Fruit fly (Drosophila melanogaster) whole organism, embryonic: ENCODE results near the gene CG8051.

ENCODE experiments used
- Awh ChIP-seq: fragments of 200-800 bp; sonication (Bioruptor generic); IDR thresholded peaks from 2 replicates; pipeline ENCODE4, ENCODE4 v1.3.6; 2022; ENCODE audit warnings: missing biosample characterization, missing genetic modification characterization
- BEAF-32 ChIP-seq: fragments of 200-800 bp; sonication (Bioruptor generic); optimal IDR thresholded peaks from 3 replicates; lab custom pipeline; 2017; ENCODE audit warnings: missing biosample characterization, missing genetic modification characterization, mild to moderate bottlenecking, moderate library complexity, missing genetic modification reagents
- BtbVII ChIP-seq: fragments of 200-800 bp; sonication (Bioruptor generic); optimal IDR thresholded peaks from 3 replicates; lab custom pipeline; 2017; ENCODE audit warnings: missing biosample characterization, mild to moderate bottlenecking, missing genetic modification characterization
- C15 ChIP-seq: fragments of 200-800 bp; sonication (Bioruptor generic); IDR thresholded peaks from 3 replicates; pipeline ENCODE4 v1.3.6; 2022; ENCODE audit warnings: missing biosample characterization, missing genetic modification characterization
- CG12155 ChIP-seq: fragments of 200-800 bp; sonication (Bioruptor generic); optimal IDR thresholded peaks from 3 replicates; lab custom pipeline; 2016; ENCODE audit warnings: missing biosample characterization, missing genetic modification characterization
- CG12942 ChIP-seq: fragments of 200-800 bp; sonication (Bioruptor generic); optimal IDR thresholded peaks from 3 replicates; lab custom pipeline; 2016; ENCODE audit warnings: missing biosample characterization, missing genetic modification characterization
- CG13624 ChIP-seq: fragments of 200-800 bp; sonication (Bioruptor generic); optimal IDR thresholded peaks from 2 replicates; lab custom pipeline; 2016; ENCODE audit warnings: missing biosample characterization, missing genetic modification characterization
- CG1602 ChIP-seq: fragments of 200-800 bp; sonication (Bioruptor generic); optimal IDR thresholded peaks from 3 replicates; lab custom pipeline; 2016; ENCODE audit warnings: missing biosample characterization, missing genetic modification characterization
- CG1603 ChIP-seq: fragments of 200-800 bp; sonication (Bioruptor generic); optimal IDR thresholded peaks from 2 replicates; lab custom pipeline; 2019; ENCODE audit warnings: missing biosample characterization, mild to moderate bottlenecking, missing genetic modification characterization, moderate library complexity
- CG16815 ChIP-seq: fragments of 200-800 bp; sonication (Bioruptor generic); optimal IDR thresholded peaks from 3 replicates; lab custom pipeline; 2017; ENCODE audit warnings: missing biosample characterization, mild to moderate bottlenecking, missing genetic modification characterization
- CG16863 ChIP-seq: fragments of 200-800 bp; sonication (Bioruptor generic); optimal IDR thresholded peaks from 3 replicates; lab custom pipeline; 2016; ENCODE audit warnings: missing biosample characterization, missing genetic modification characterization
- CG17359 ChIP-seq: fragments of 200-800 bp; sonication (Bioruptor generic); optimal IDR thresholded peaks from 3 replicates; lab custom pipeline; 2018; ENCODE audit warnings: missing biosample characterization, mild to moderate bottlenecking, missing genetic modification characterization, moderate library complexity
- CG31365 ChIP-seq: fragments of 200-800 bp; sonication (Bioruptor generic); optimal IDR thresholded peaks from 2 replicates; lab custom pipeline; 2018; ENCODE audit warnings: missing biosample characterization, mild to moderate bottlenecking, missing genetic modification characterization
- CG3995 ChIP-seq: fragments of 200-800 bp; sonication (Bioruptor generic); optimal IDR thresholded peaks from 3 replicates; lab custom pipeline; 2016; ENCODE audit warnings: missing biosample characterization, missing genetic modification characterization
- CG4617 ChIP-seq: fragments of 200-800 bp; sonication (Bioruptor generic); optimal IDR thresholded peaks from 3 replicates; lab custom pipeline; 2016; ENCODE audit warnings: missing biosample characterization, missing genetic modification characterization, borderline replicate concordance
- CG4820 ChIP-seq: fragments of 200-800 bp; sonication (Bioruptor generic); optimal IDR thresholded peaks from 3 replicates; lab custom pipeline; 2016; ENCODE audit warnings: missing biosample characterization, missing genetic modification characterization
- CG6689 ChIP-seq: fragments of 200-800 bp; sonication (Bioruptor generic); IDR thresholded peaks from 2 replicates; pipeline ENCODE4 v1.3.6; 2022; ENCODE audit warnings: missing biosample characterization, missing genetic modification characterization
- CG6765 ChIP-seq: fragments of 200-800 bp; sonication (Bioruptor generic); optimal IDR thresholded peaks from 3 replicates; lab custom pipeline; 2017; ENCODE audit warnings: missing biosample characterization, mild to moderate bottlenecking, missing genetic modification characterization
- CG8089 ChIP-seq: fragments of 200-800 bp; sonication (Bioruptor generic); optimal IDR thresholded peaks from 3 replicates; lab custom pipeline; 2016; ENCODE audit warnings: missing biosample characterization, missing genetic modification characterization
- CG8924 ChIP-seq: fragments of 200-800 bp; optimal IDR thresholded peaks from 3 replicates; lab custom pipeline; 2019; ENCODE audit warnings: missing biosample characterization, mild to moderate bottlenecking, missing genetic modification characterization, moderate library complexity
- CG8944 ChIP-seq: fragments of 200-800 bp; sonication (Bioruptor generic); optimal IDR thresholded peaks from 3 replicates; lab custom pipeline; 2016; ENCODE audit warnings: missing biosample characterization, missing genetic modification characterization
- CG9437 ChIP-seq: fragments of 200-800 bp; sonication (Bioruptor generic); optimal IDR thresholded peaks from 2 replicates; lab custom pipeline; 2018; ENCODE audit warnings: missing biosample characterization, mild to moderate bottlenecking, missing genetic modification characterization
- CG9932 ChIP-seq: fragments of 200-800 bp; sonication (Bioruptor generic); IDR thresholded peaks from 2 replicates; pipeline ENCODE4 v1.3.6; 2022; ENCODE audit warnings: missing biosample characterization, missing genetic modification characterization
- CkIIα-i1 ChIP-seq: fragments of 200-800 bp; sonication (Bioruptor generic); IDR thresholded peaks from 2 replicates; pipeline ENCODE4 v1.3.6; 2022; ENCODE audit warnings: missing biosample characterization, missing genetic modification characterization
- D19A ChIP-seq: fragments of 200-800 bp; optimal IDR thresholded peaks from 3 replicates; lab custom pipeline; 2019; ENCODE audit warnings: missing biosample characterization, mild to moderate bottlenecking, missing genetic modification characterization, moderate library complexity
- Dip2 ChIP-seq: fragments of 200-800 bp; sonication (Bioruptor generic); IDR thresholded peaks from 2 replicates; pipeline ENCODE4 v1.3.6; 2022; ENCODE audit warnings: missing biosample characterization, missing genetic modification characterization
- Dip3 ChIP-seq: fragments of 200-800 bp; sonication (Bioruptor generic); optimal IDR thresholded peaks from 3 replicates; lab custom pipeline; 2016; ENCODE audit warnings: missing biosample characterization, missing genetic modification characterization
- Dp ChIP-seq: fragments of 200-800 bp; sonication (Bioruptor generic); optimal IDR thresholded peaks from 2 replicates; lab custom pipeline; 2018; ENCODE audit warnings: missing biosample characterization, mild to moderate bottlenecking, missing genetic modification characterization, moderate library complexity
- E2f1 ChIP-seq: fragments of 200-800 bp; sonication (Bioruptor generic); IDR thresholded peaks from 2 replicates; pipeline ENCODE4 v1.3.6; 2022; ENCODE audit warnings: missing biosample characterization, missing genetic modification characterization
- ERR ChIP-seq: fragments of 200-800 bp; sonication (Bioruptor generic); optimal IDR thresholded peaks from 2 replicates; lab custom pipeline; 2016; ENCODE audit warnings: missing biosample characterization, missing genetic modification characterization
- Fer1 ChIP-seq: fragments of 200-800 bp; sonication (Bioruptor generic); optimal IDR thresholded peaks from 2 replicates; lab custom pipeline; 2017; ENCODE audit warnings: missing biosample characterization, mild to moderate bottlenecking, missing genetic modification characterization
- Hsf ChIP-seq: fragments of 200-800 bp; sonication (Bioruptor generic); optimal IDR thresholded peaks from 3 replicates; lab custom pipeline; 2016; ENCODE audit warnings: missing biosample characterization, missing genetic modification characterization
- Lpt ChIP-seq: fragments of >200 bp; optimal IDR thresholded peaks from 2 replicates; lab custom pipeline; 2018; ENCODE audit warnings: missing biosample characterization, missing genetic modification characterization
- Mad ChIP-seq: fragments of 200-800 bp; sonication (Bioruptor generic); optimal IDR thresholded peaks from 2 replicates; lab custom pipeline; 2016; ENCODE audit warnings: missing biosample characterization, missing genetic modification characterization
- Neu2 ChIP-seq: fragments of 200-800 bp; sonication (Bioruptor generic); optimal IDR thresholded peaks from 3 replicates; lab custom pipeline; 2016; ENCODE audit warnings: missing biosample characterization, missing genetic modification characterization, borderline replicate concordance
- Poxn ChIP-seq: fragments of 200-800 bp; sonication (Bioruptor generic); IDR thresholded peaks from 2 replicates; pipeline ENCODE4 v1.3.6; 2022; ENCODE audit warnings: missing biosample characterization, missing genetic modification characterization
- Sry-δ ChIP-seq: fragments of 200-800 bp; sonication (Bioruptor generic); optimal IDR thresholded peaks from 2 replicates; lab custom pipeline; 2016; ENCODE audit warnings: missing biosample characterization, missing genetic modification characterization
- bcd ChIP-seq: fragments of 200-800 bp; sonication (Bioruptor generic); optimal IDR thresholded peaks from 2 replicates; lab custom pipeline; 2017; ENCODE audit warnings: missing biosample characterization, mild to moderate bottlenecking, missing genetic modification characterization
- corto ChIP-seq: fragments of 200-800 bp; sonication (Bioruptor generic); optimal IDR thresholded peaks from 2 replicates; lab custom pipeline; 2016; ENCODE audit warnings: missing biosample characterization, mild to moderate bottlenecking, missing genetic modification characterization, moderate library complexity
- danr ChIP-seq: fragments of 200-800 bp; sonication (Bioruptor generic); IDR thresholded peaks from 2 replicates; pipeline ENCODE4 v1.3.6; 2022; ENCODE audit warnings: missing biosample characterization, missing genetic modification characterization
- fd102C ChIP-seq: fragments of 200-800 bp; sonication (Bioruptor generic); optimal IDR thresholded peaks from 2 replicates; lab custom pipeline; 2018; ENCODE audit warnings: missing biosample characterization, mild to moderate bottlenecking, missing genetic modification characterization, moderate library complexity
- gro ChIP-seq: fragments of 200-800 bp; sonication (Bioruptor generic); optimal IDR thresholded peaks from 2 replicates; lab custom pipeline; 2016; ENCODE audit warnings: missing biosample characterization, missing genetic modification characterization
- her ChIP-seq: fragments of 200-800 bp; sonication (Bioruptor generic); optimal IDR thresholded peaks from 2 replicates; lab custom pipeline; 2016; ENCODE audit warnings: missing biosample characterization, missing genetic modification characterization
- kah ChIP-seq: fragments of 200-800 bp; sonication (Bioruptor generic); optimal IDR thresholded peaks from 2 replicates; lab custom pipeline; 2018; ENCODE audit warnings: missing biosample characterization, mild to moderate bottlenecking, missing genetic modification characterization
- mirr ChIP-seq: fragments of 200-800 bp; sonication (Bioruptor generic); optimal IDR thresholded peaks from 3 replicates; lab custom pipeline; 2018; ENCODE audit warnings: missing biosample characterization, mild to moderate bottlenecking, missing genetic modification characterization
- onecut ChIP-seq: fragments of 200-800 bp; sonication (Bioruptor generic); IDR thresholded peaks from 2 replicates; pipeline ENCODE4 v1.3.6; 2022; ENCODE audit warnings: missing biosample characterization, missing genetic modification characterization
- phol ChIP-seq: fragments of 200-800 bp; sonication (Bioruptor generic); optimal IDR thresholded peaks from 3 replicates; lab custom pipeline; 2018; ENCODE audit warnings: missing biosample characterization, mild to moderate bottlenecking, missing genetic modification characterization, moderate library complexity
- psq ChIP-seq: fragments of 200-800 bp; sonication (Bioruptor generic); optimal IDR thresholded peaks from 2 replicates; lab custom pipeline; 2017; ENCODE audit warnings: missing biosample characterization, missing genetic modification characterization
- stc ChIP-seq: fragments of 200-800 bp; sonication (Bioruptor generic); IDR thresholded peaks from 2 replicates; pipeline ENCODE4 v1.3.6; 2022; ENCODE audit warnings: missing biosample characterization, missing genetic modification characterization
- tgo ChIP-seq: fragments of 200-800 bp; sonication (Bioruptor generic); IDR thresholded peaks from 3 replicates; pipeline ENCODE4 v1.3.6; 2022; ENCODE audit warnings: missing biosample characterization, missing genetic modification characterization
- tx ChIP-seq: fragments of 200-800 bp; sonication (Bioruptor generic); optimal IDR thresholded peaks from 2 replicates; lab custom pipeline; 2016; ENCODE audit warnings: missing biosample characterization, missing genetic modification characterization
- usp ChIP-seq: fragments of >200 bp; optimal IDR thresholded peaks from 2 replicates; lab custom pipeline; 2017; ENCODE audit warnings: missing biosample characterization, missing genetic modification characterization
- z ChIP-seq: fragments of 200-800 bp; sonication (Bioruptor generic); IDR thresholded peaks from 3 replicates; pipeline ENCODE4 v1.3.6; 2022; ENCODE audit warnings: missing biosample characterization, missing genetic modification characterization

The CG8051 gene

DNA sequence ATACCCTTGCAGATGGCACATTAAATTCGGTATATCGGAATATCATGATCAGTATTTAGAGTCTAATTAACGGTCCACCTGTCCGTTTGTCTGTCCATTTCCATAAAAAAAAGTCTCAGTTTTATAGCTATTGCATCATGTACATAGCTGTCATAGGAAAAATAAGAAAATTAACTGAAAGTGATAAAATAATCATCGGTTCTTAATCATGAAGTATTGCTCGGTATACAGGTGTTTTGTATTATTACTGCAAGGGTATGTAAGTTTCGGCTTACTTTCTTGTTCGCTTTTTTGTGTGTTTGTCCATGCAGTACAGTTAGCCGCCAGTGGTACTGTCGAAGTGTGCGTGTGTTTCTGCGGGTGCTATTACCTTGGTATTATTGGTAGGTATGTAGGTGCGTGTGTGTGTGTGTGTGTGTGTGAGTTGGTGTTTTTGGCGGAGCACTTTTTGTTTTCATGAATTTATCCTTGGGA, 46.9 kb upstream of the CG8051 start (continued):
- TF ChIP-seq CG3995 (GFP tag; lab: Kevin White, UChicago) = no peak
- TF ChIP-seq kah (GFP tag; lab: Kevin White, UChicago) = no peak
- peak; percentile 63 for TF ChIP-seq phol
- no peak for TF ChIP-seq CG6765 (GFP tag; lab: Kevin White, UChicago)
- TF ChIP-seq mirr (GFP tag; lab: Kevin White, UChicago) = no peak
- TF ChIP-seq CG6689 (GFP tag; lab: Robert Waterston, UW) = no peak
- no peak for TF ChIP-seq Fer1
- TF ChIP-seq onecut (GFP tag; lab: Robert Waterston, UW) = no peak
- no peak for TF ChIP-seq BtbVII
- TF ChIP-seq corto (GFP tag; lab: Kevin White, UChicago) = peak; percentile 42
- no peak for TF ChIP-seq danr (GFP tag; lab: Robert Waterston, UW)
- no peak for TF ChIP-seq Dp (GFP tag; lab: Kevin White, UChicago)
- TF ChIP-seq CG9932 (GFP tag; lab: Robert Waterston, UW) = no peak
- TF ChIP-seq CG4617 = no peak
- no peak for TF ChIP-seq Poxn (GFP tag; lab: Robert Waterston, UW)
- TF ChIP-seq CkIIα-i1 (GFP tag; lab: Robert Waterston, UW) = no peak
- no peak for TF ChIP-seq fd102C (GFP tag; lab: Kevin White, UChicago)
- TF ChIP-seq ERR = no peak
- no peak for TF ChIP-seq z (GFP tag; lab: Robert Waterston, UW)
- TF ChIP-seq CG1602 (GFP tag; lab: Kevin White, UChicago) = peak; percentile 16
- TF ChIP-seq E2f1 (GFP tag; lab: Robert Waterston, UW) = no peak
- peak; percentile 43 for TF ChIP-seq her (GFP tag; lab: Kevin White, UChicago)
- peak; percentile 25 for TF ChIP-seq CG17359
- peak; percentile 9 for TF ChIP-seq CG8089 (GFP tag; lab: Kevin White, UChicago)
- TF ChIP-seq tgo (GFP tag; lab: Robert Waterston, UW) = 0 out of 3 replicates have a peak, but pooled peaks have one; percentile 23
- TF ChIP-seq Sry-δ (GFP tag; lab: Kevin White, UChicago) = peak; percentile 8
- no peak for TF ChIP-seq CG31365 (tag; lab: Kevin White, UChicago)
- TF ChIP-seq CG8924 (tag; lab: Kevin White, UChicago) = peak; percentile 49
- peak; percentile 99 for TF ChIP-seq D19A (tag; lab: Kevin White, UChicago)
- no peak for TF ChIP-seq usp (GFP tag; lab: Kevin White, UChicago)
- TF ChIP-seq CG8944 = no peak
- TF ChIP-seq Hsf = peak; percentile 41
- no peak for TF ChIP-seq BEAF-32 (GFP tag; lab: Kevin White, UChicago)
- TF ChIP-seq CG12942 = no peak
- peak; percentile 52 for TF ChIP-seq CG1603 (tag; lab: Kevin White, UChicago)
- TF ChIP-seq CG4820 = peak; percentile 12
- TF ChIP-seq tx = no peak
- TF ChIP-seq Neu2 (GFP tag; lab: Kevin White, UChicago) = no peak
- peak; percentile 38 for TF ChIP-seq gro (GFP tag; lab: Kevin White, UChicago)
- peak; percentile 29 for TF ChIP-seq Dip3 (GFP tag; lab: Kevin White, UChicago)
- TF ChIP-seq Awh (GFP tag; lab: Robert Waterston, UW) = no peak
- peak; percentile 40 for TF ChIP-seq CG9437 (GFP tag; lab: Kevin White, UChicago)
- TF ChIP-seq CG16815 (GFP tag; lab: Kevin White, UChicago) = no peak
- TF ChIP-seq CG16863 = no peak
- peak; percentile 20 for TF ChIP-seq Mad (GFP tag; lab: Kevin White, UChicago)
- peak; percentile 23 for TF ChIP-seq psq
- no peak for TF ChIP-seq C15 (GFP tag; lab: Robert Waterston, UW)
- no peak for TF ChIP-seq CG12155 (GFP tag; lab: Kevin White, UChicago)
- no peak for TF ChIP-seq stc (GFP tag; lab: Robert Waterston, UW)
- no peak for TF ChIP-seq Dip2 (GFP tag; lab: Robert Waterston, UW)
- TF ChIP-seq Lpt = no peak
- TF ChIP-seq bcd (GFP tag; lab: Kevin White, UChicago) = peak; percentile 45
- TF ChIP-seq CG13624 (GFP tag; lab: Kevin White, UChicago) = peak; percentile 32
